Worm (Caenorhabditis elegans) whole organism, L2 larva: ENCODE measurements around the gene F48E3.9.

Source experiments
- C34F6.9 ChIP-seq: fragments of 150-350 bp; optimal IDR thresholded peaks from 2 replicates; lab custom pipeline; 2014; ENCODE audit warnings: missing biosample characterization, missing genetic modification characterization
- F13H6.1 ChIP-seq: sonication (generic microtip); optimal IDR thresholded peaks from 2 replicates; lab custom pipeline; 2016; ENCODE audit warnings: missing genetic modification characterization, missing compliant biosample characterization
- R02D3.7 ChIP-seq: fragments of 150-350 bp; optimal IDR thresholded peaks from 2 replicates; lab custom pipeline; 2014; ENCODE audit warnings: missing biosample characterization, missing genetic modification characterization
- Y55F3AM.14 ChIP-seq: fragments of 200-800 bp; sonication (Bioruptor generic); optimal IDR thresholded peaks from 2 replicates; lab custom pipeline; 2018; ENCODE audit warnings: mild to moderate bottlenecking, missing genetic modification characterization, missing compliant biosample characterization
- ZK546.5 ChIP-seq: sonication (generic microtip); optimal IDR thresholded peaks from 2 replicates; lab custom pipeline; 2017; ENCODE audit warnings: missing biosample characterization, missing genetic modification characterization
- alr-1 ChIP-seq: fragments of 150-350 bp; optimal IDR thresholded peaks from 2 replicates; lab custom pipeline; 2014; ENCODE audit warnings: missing biosample characterization, missing genetic modification characterization
- aly-2 ChIP-seq: fragments of 150-350 bp; optimal IDR thresholded peaks from 2 replicates; lab custom pipeline; 2014; ENCODE audit warnings: missing biosample characterization, missing genetic modification characterization
- ama-1 ChIP-seq: fragments of 150-350 bp; optimal IDR thresholded peaks from 2 replicates; lab custom pipeline; 2018; ENCODE audit warnings: inconsistent platforms
- ceh-16 ChIP-seq: fragments of 150-350 bp; optimal IDR thresholded peaks from 2 replicates; lab custom pipeline; 2014; ENCODE audit warnings: missing biosample characterization, missing genetic modification characterization
- crh-2 ChIP-seq: sonication (generic microtip); optimal IDR thresholded peaks from 2 replicates; lab custom pipeline; 2017; ENCODE audit warnings: missing biosample characterization, missing genetic modification characterization
- dmd-4 ChIP-seq: sonication (generic microtip); optimal IDR thresholded peaks from 2 replicates; lab custom pipeline; 2017; ENCODE audit warnings: missing biosample characterization, missing genetic modification characterization
- elt-1 ChIP-seq: fragments of 150-350 bp; optimal IDR thresholded peaks from 2 replicates; lab custom pipeline; 2014; ENCODE audit warnings: missing biosample characterization, missing genetic modification characterization
- elt-3 ChIP-seq: sonication (generic microtip); optimal IDR thresholded peaks from 2 replicates; lab custom pipeline; 2017; ENCODE audit warnings: missing biosample characterization, missing genetic modification characterization
- fos-1 ChIP-seq: fragments of 150-350 bp; optimal IDR thresholded peaks from 2 replicates; lab custom pipeline; 2014; ENCODE audit warnings: missing biosample characterization, missing genetic modification characterization
- gmeb-1 ChIP-seq: fragments of 150-350 bp; optimal IDR thresholded peaks from 2 replicates; lab custom pipeline; 2014; ENCODE audit warnings: missing biosample characterization, missing genetic modification characterization
- lin-11 ChIP-seq: fragments of 150-350 bp; sonication (generic microtip); optimal IDR thresholded peaks from 2 replicates; lab custom pipeline; 2014; ENCODE audit warnings: missing biosample characterization, missing genetic modification characterization, inconsistent platforms, mixed read lengths
- lin-13 ChIP-seq: fragments of 150-350 bp; optimal IDR thresholded peaks from 2 replicates; lab custom pipeline; 2014; ENCODE audit warnings: missing biosample characterization, missing genetic modification reagents, missing genetic modification characterization
- lin-39 ChIP-seq: fragments of 150-350 bp; optimal IDR thresholded peaks from 2 replicates; lab custom pipeline; 2014; ENCODE audit warnings: missing biosample characterization, missing genetic modification reagents, missing genetic modification characterization
- lsy-2 ChIP-seq, 2 experiments: fragments of 150-350 bp in 1 of 2; sonication (generic microtip) in 1 of 2; optimal IDR thresholded peaks; 2 replicates each; lab custom pipeline; 2014 to 2017; ENCODE audit warnings: missing biosample characterization in 2 of 2, missing genetic modification characterization in 2 of 2
- mab-5 ChIP-seq: fragments of 150-350 bp; optimal IDR thresholded peaks from 2 replicates; lab custom pipeline; 2014; ENCODE audit warnings: missing biosample characterization, missing genetic modification characterization
- mdl-1 ChIP-seq, 2 experiments: fragments of 150-350 bp in 1 of 2; sonication (generic microtip) in 1 of 2; optimal IDR thresholded peaks; 2 replicates each; lab custom pipeline; 2017; ENCODE audit warnings: missing biosample characterization in 2 of 2, missing genetic modification characterization in 2 of 2
- nhr-12 ChIP-seq: fragments of 150-350 bp; optimal IDR thresholded peaks from 2 replicates; lab custom pipeline; 2014; ENCODE audit warnings: missing biosample characterization, missing genetic modification characterization
- nhr-129 ChIP-seq: fragments of 150-350 bp; optimal IDR thresholded peaks from 2 replicates; lab custom pipeline; 2014; ENCODE audit warnings: missing biosample characterization, missing genetic modification characterization
- nhr-21 ChIP-seq: fragments of 150-350 bp; optimal IDR thresholded peaks from 2 replicates; lab custom pipeline; 2014; ENCODE audit warnings: missing biosample characterization, missing genetic modification characterization
- nhr-23 ChIP-seq: fragments of 150-350 bp; optimal IDR thresholded peaks from 2 replicates; lab custom pipeline; 2014; ENCODE audit warnings: missing biosample characterization, missing genetic modification reagents, missing genetic modification characterization
- nhr-237 ChIP-seq: fragments of 150-350 bp; optimal IDR thresholded peaks from 2 replicates; lab custom pipeline; 2014; ENCODE audit warnings: missing biosample characterization, missing genetic modification characterization
- nhr-25 ChIP-seq: fragments of 150-350 bp; sonication (generic microtip); optimal IDR thresholded peaks from 3 replicates; lab custom pipeline; 2014; ENCODE audit warnings: missing biosample characterization, missing genetic modification characterization
- nhr-77 ChIP-seq: fragments of 150-350 bp; optimal IDR thresholded peaks from 2 replicates; lab custom pipeline; 2014; ENCODE audit warnings: missing biosample characterization, missing genetic modification characterization
- peb-1 ChIP-seq: fragments of 150-350 bp; optimal IDR thresholded peaks from 2 replicates; lab custom pipeline; 2014; ENCODE audit warnings: missing biosample characterization, missing genetic modification characterization
- sem-4 ChIP-seq: fragments of 150-350 bp; optimal IDR thresholded peaks from 2 replicates; lab custom pipeline; 2014; ENCODE audit warnings: missing biosample characterization, missing genetic modification reagents, missing genetic modification characterization
- sma-3 ChIP-seq: sonication (generic microtip); optimal IDR thresholded peaks from 2 replicates; lab custom pipeline; 2016; ENCODE audit warnings: missing genetic modification reagents, missing genetic modification characterization, missing compliant biosample characterization
- sma-9 ChIP-seq, 2 experiments: fragments of 150-350 bp in 1 of 2; sonication (generic microtip) in 1 of 2; optimal IDR thresholded peaks; 2 replicates each; lab custom pipeline; 2014 to 2016; ENCODE audit warnings: missing genetic modification characterization in 2 of 2, mild to moderate bottlenecking in 1 of 2, missing biosample characterization in 1 of 2, missing compliant biosample characterization in 1 of 2, missing genetic modification reagents in 1 of 2, moderate library complexity in 1 of 2
- snpc-4 ChIP-seq: fragments of 150-350 bp; optimal IDR thresholded peaks from 2 replicates; lab custom pipeline; 2014; ENCODE audit warnings: missing biosample characterization, missing genetic modification characterization
- unc-39 ChIP-seq: fragments of 150-350 bp; optimal IDR thresholded peaks from 2 replicates; lab custom pipeline; 2014; ENCODE audit warnings: missing biosample characterization, missing genetic modification characterization
- unc-55 ChIP-seq: fragments of 150-350 bp; sonication (generic microtip); optimal IDR thresholded peaks from 3 replicates; lab custom pipeline; 2014; ENCODE audit warnings: missing biosample characterization, missing genetic modification reagents, missing genetic modification characterization
- unc-62 ChIP-seq: fragments of 150-350 bp; optimal IDR thresholded peaks from 2 replicates; lab custom pipeline; 2014; ENCODE audit warnings: missing biosample characterization, missing genetic modification reagents, missing genetic modification characterization
- zag-1 ChIP-seq: fragments of 150-350 bp; optimal IDR thresholded peaks from 2 replicates; lab custom pipeline; 2014; ENCODE audit warnings: missing biosample characterization, missing genetic modification characterization
- ztf-1 ChIP-seq: fragments of 200-800 bp; sonication (Bioruptor generic); conservative IDR thresholded peaks from 2 replicates; pipeline ENCODE4 v1.3.6; 2022; ENCODE audit warnings: missing genetic modification characterization, missing compliant biosample characterization
- ztf-4 ChIP-seq: fragments of 150-350 bp; optimal IDR thresholded peaks from 2 replicates; lab custom pipeline; 2014; ENCODE audit warnings: missing biosample characterization, missing genetic modification characterization

F48E3.9 gene

ce11 chrX:7478476-7478875, 2.4 kb upstream of the F48E3.9 start:
- peak; percentile 31 for TF ChIP-seq zag-1
- no peak for TF ChIP-seq unc-62 (GFP tag; lab: Kevin White, UChicago)
- TF ChIP-seq unc-55 (GFP tag; lab: Kevin White, UChicago) = peak; percentile 63
- no peak for TF ChIP-seq lsy-2 (tag; optimal IDR thresholded peaks at IDR 0.05; lab: Kevin White, UChicago)
- TF ChIP-seq lin-13 = peak; percentile 15
- TF ChIP-seq F13H6.1 (tag; lab: Kevin White, UChicago) = peak; percentile 37
- TF ChIP-seq lin-11 (tag; lab: Kevin White, UChicago) = no peak
- TF ChIP-seq alr-1 (tag; lab: Kevin White, UChicago) = no peak
- TF ChIP-seq dmd-4 (tag; lab: Kevin White, UChicago) = no peak
- no peak for TF ChIP-seq gmeb-1 (tag; lab: Kevin White, UChicago)
- TF ChIP-seq sem-4 (tag; lab: Kevin White, UChicago) = peak; percentile 41
- peak; percentile 21 for TF ChIP-seq nhr-129 (tag; lab: Kevin White, UChicago)
- no peak for TF ChIP-seq Y55F3AM.14
- peak; percentile 35 for TF ChIP-seq crh-2 (tag; lab: Kevin White, UChicago)
- TF ChIP-seq C34F6.9 = peak; percentile 55
- TF ChIP-seq fos-1 (tag; lab: Kevin White, UChicago) = peak; percentile 45
- TF ChIP-seq ZK546.5 (tag; lab: Kevin White, UChicago) = no peak
- peak; percentile 10 for TF ChIP-seq nhr-25 (tag; lab: Kevin White, UChicago)

DNA sequence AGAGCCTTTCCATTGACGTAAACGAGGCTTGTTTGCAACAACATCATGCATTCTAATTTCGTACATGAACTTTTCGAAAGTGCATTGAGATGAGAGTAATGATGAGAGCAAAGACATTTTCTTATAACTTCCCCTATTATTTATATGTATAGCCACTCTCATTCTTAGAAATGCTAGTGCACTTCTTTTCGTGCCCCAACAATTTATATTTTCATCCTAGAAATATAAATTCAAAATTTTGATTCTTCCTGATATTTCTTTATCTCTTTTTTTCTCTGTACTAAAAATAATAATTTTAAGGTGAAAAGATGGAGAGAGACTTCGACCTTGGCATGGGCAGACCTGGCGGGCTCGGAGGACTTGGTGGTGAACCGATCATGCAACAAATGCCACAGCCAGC, 1.9 kb upstream of the F48E3.9 start, which contains the start of gene mek-1:
Gene mek-1, plus strand, starts transcription at position 301 of the 400 bp plus-strand sequence.
- no peak for TF ChIP-seq dmd-4 (tag; lab: Kevin White, UChicago)
- TF ChIP-seq Y55F3AM.14 = no peak
- TF ChIP-seq sem-4 (tag; lab: Kevin White, UChicago) = no peak
- TF ChIP-seq aly-2 (tag; lab: Kevin White, UChicago) = no peak
- TF ChIP-seq F13H6.1 (tag; lab: Kevin White, UChicago) = no peak
- TF ChIP-seq lin-11 (tag; lab: Kevin White, UChicago) = no peak
- TF ChIP-seq nhr-237 (tag; lab: Kevin White, UChicago) = no peak
- no peak for TF ChIP-seq crh-2 (tag; lab: Kevin White, UChicago)

ce11 chrX:7485748-7486147, 4.9 kb downstream of the F48E3.9 start, which contains the start of gene gly-12:
TSS of gene gly-12 (plus strand) at chrX:7485864.
- TF ChIP-seq ztf-1 (GFP tag; lab: Robert Waterston, UW) = no peak
- TF ChIP-seq lin-39 (tag; lab: Kevin White, UChicago) = no peak
- TF ChIP-seq nhr-129 (tag; lab: Kevin White, UChicago) = peak; percentile 43
- TF ChIP-seq crh-2 (tag; lab: Kevin White, UChicago) = peak; percentile 16
- TF ChIP-seq mdl-1 (tag; optimal IDR thresholded peaks at IDR 0.05; lab: Kevin White, UChicago) = peak in 1 of 2 experiments; percentile 30
- TF ChIP-seq mab-5 (tag; lab: Kevin White, UChicago) = peak; percentile 27
- no peak for TF ChIP-seq nhr-237 (tag; lab: Kevin White, UChicago)
- TF ChIP-seq sma-3 (GFP tag; lab: Kevin White, UChicago) = peak; percentile 3
- peak in 1 of 2 experiments; percentile 40 for TF ChIP-seq lsy-2 (tag; optimal IDR thresholded peaks at IDR 0.05; lab: Kevin White, UChicago)
- TF ChIP-seq unc-62 (GFP tag; lab: Kevin White, UChicago) = no peak
- no peak for TF ChIP-seq ama-1 (lab: Kevin White, UChicago)
- peak; percentile 62 for TF ChIP-seq sma-9 (GFP tag; optimal IDR thresholded peaks at IDR 0.05; lab: Kevin White, UChicago)
- no peak for TF ChIP-seq sma-9 (tag; optimal IDR thresholded peaks at IDR 0.05; lab: Kevin White, UChicago)
- peak; percentile 8 for TF ChIP-seq fos-1 (tag; lab: Kevin White, UChicago)
- TF ChIP-seq ceh-16 (tag; lab: Kevin White, UChicago) = peak; percentile 56
- TF ChIP-seq unc-39 = no peak
- no peak for TF ChIP-seq dmd-4 (tag; lab: Kevin White, UChicago)
- no peak for TF ChIP-seq sem-4 (tag; lab: Kevin White, UChicago)
- no peak for TF ChIP-seq nhr-25 (tag; lab: Kevin White, UChicago)
- no peak for TF ChIP-seq ZK546.5 (tag; lab: Kevin White, UChicago)
- peak; percentile 46 for TF ChIP-seq elt-1
- no peak for TF ChIP-seq nhr-12 (tag; lab: Kevin White, UChicago)
- peak; percentile 61 for TF ChIP-seq unc-55 (GFP tag; lab: Kevin White, UChicago)

DNA sequence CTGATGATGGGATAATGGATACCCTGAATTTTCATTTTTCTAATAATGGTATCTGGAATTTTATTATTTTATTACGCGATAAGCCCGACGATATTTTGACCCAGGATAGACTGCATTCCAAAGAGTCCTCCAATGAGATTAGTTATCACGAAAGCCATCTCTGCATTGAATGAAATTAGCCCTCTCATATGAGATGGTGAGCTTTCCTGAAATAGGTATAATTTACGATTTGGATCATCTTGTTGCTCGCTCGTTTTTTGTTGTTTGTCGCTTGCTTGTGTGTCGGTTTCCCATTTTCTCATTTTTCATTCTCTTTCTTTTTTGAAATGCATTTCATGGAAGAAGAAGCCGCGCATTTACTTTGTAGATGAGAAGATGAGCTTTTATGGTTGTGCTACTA, 10.7 kb downstream of the F48E3.9 start:
- TF ChIP-seq nhr-77 (no peak), Y55F3AM.14 (no peak), sma-3 (GFP tag; lab: Kevin White, UChicago) (no peak), R02D3.7 (tag; lab: Kevin White, UChicago) (no peak), C34F6.9 (no peak), elt-3 (no peak), aly-2 (tag; lab: Kevin White, UChicago) (no peak), nhr-23 (tag; lab: Kevin White, UChicago) (no peak), nhr-21 (no peak), ZK546.5 (tag; lab: Kevin White, UChicago) (no peak), ztf-1 (GFP tag; lab: Robert Waterston, UW) (no peak), snpc-4 (tag; lab: Kevin White, UChicago) (no peak), F13H6.1 (tag; lab: Kevin White, UChicago) (no peak), ztf-4 (no peak), peb-1 (tag; lab: Kevin White, UChicago) (no peak), nhr-12 (tag; lab: Kevin White, UChicago) (no peak), lin-13 (no peak)
